Fruit fly (Drosophila melanogaster) whole organism, larva: ENCODE data around the gene ssp6.
A peak's percentile ranks its signal among the peaks of the same experiment; 100 is the strongest.

Experiments
- noc ChIP-seq: fragments of 200-800 bp; sonication (Bioruptor generic); optimal IDR thresholded peaks from 3 replicates; lab custom pipeline; 2019; ENCODE audit warnings: missing biosample characterization, mild to moderate bottlenecking, missing genetic modification characterization, moderate library complexity

Gene ssp6

dm6 chr3L:6076429-6076828 lies at the start of gene ssp6:
Gene ssp6 (plus strand): TSS chr3L:6076722.
- no peak for TF ChIP-seq noc (tag; lab: Kevin White, UChicago)

- no peak for TF ChIP-seq noc (tag; lab: Kevin White, UChicago)
These were observed 43.5 kb upstream of the ssp6 start for dm6 chr3L:6033008-6033407.

dm6 chr3L:6034511-6034910 lies 42.0 kb upstream of the ssp6 start, which contains the start of gene CG10477:
Gene CG10477 (minus strand): TSS chr3L:6034611.
- no peak for TF ChIP-seq noc (tag; lab: Kevin White, UChicago)

- no peak for TF ChIP-seq noc (tag; lab: Kevin White, UChicago)
These were observed 41.6 kb upstream of the ssp6 start, which contains the start of gene yip7 for dm6 chr3L:6034916-6035315. Gene yip7 (plus strand): TSS chr3L:6035216.

- no peak for TF ChIP-seq noc (tag; lab: Kevin White, UChicago)
These were observed 40.4 kb upstream of the ssp6 start for dm6 chr3L:6036141-6036540.

- no peak for TF ChIP-seq noc (tag; lab: Kevin White, UChicago)
These were observed 39.7 kb upstream of the ssp6 start, which contains the start of gene CG6462 for dm6 chr3L:6036811-6037210. Gene CG6462 (plus strand): TSS chr3L:6037111.

- peak; percentile 62 for TF ChIP-seq noc (tag; lab: Kevin White, UChicago)
These were observed 37.8 kb upstream of the ssp6 start, which contains the start of gene Jon65Aiv for dm6 chr3L:6038720-6039205. Gene Jon65Aiv (plus strand): TSS chr3L:6039155.

dm6 chr3L:6050230-6050807 lies 26.2 kb upstream of the ssp6 start, which contains the start of gene Jon65Aiii:
Gene Jon65Aiii (plus strand): TSS chr3L:6050757.
- TF ChIP-seq noc (tag; lab: Kevin White, UChicago), result peak; percentile 74

- TF ChIP-seq noc (tag; lab: Kevin White, UChicago), result peak; percentile 5
These were observed 24.5 kb upstream of the ssp6 start, which contains the start of gene Jon65Aii for dm6 chr3L:6052021-6052420. Gene Jon65Aii (plus strand): TSS chr3L:6052321.

dm6 chr3L:6054343-6054742 lies 22.2 kb upstream of the ssp6 start, which contains the start of gene Jon65Ai:
Gene Jon65Ai (minus strand): TSS chr3L:6054443.
- peak; percentile 29 for TF ChIP-seq noc (tag; lab: Kevin White, UChicago)

dm6 chr3L:6054803-6055202 lies 21.7 kb upstream of the ssp6 start, which contains the start of gene tant:
Gene tant (plus strand): TSS chr3L:6055136.
- no peak for TF ChIP-seq noc (tag; lab: Kevin White, UChicago)

dm6 chr3L:6059062-6059708 lies 17.3 kb upstream of the ssp6 start, which contains the start of gene CG6592:
Gene CG6592 (plus strand): TSS chr3L:6059658.
- TF ChIP-seq noc (tag; lab: Kevin White, UChicago), result no peak

- peak; percentile 24 for TF ChIP-seq noc (tag; lab: Kevin White, UChicago)
These were observed 13.5 kb upstream of the ssp6 start, which contains the start of gene CG10472 for dm6 chr3L:6062860-6063607. Gene CG10472 (minus strand): TSS chr3L:6062910.

dm6 chr3L:6065881-6066389 lies 10.6 kb upstream of the ssp6 start, which contains the start of gene CG42269:
Gene CG42269 (plus strand): TSS chr3L:6066296.
- no peak for TF ChIP-seq noc (tag; lab: Kevin White, UChicago)

- no peak for TF ChIP-seq noc (tag; lab: Kevin White, UChicago)
These were observed 8.3 kb upstream of the ssp6 start for dm6 chr3L:6068178-6068577.
